Worm (Caenorhabditis elegans): ENCODE measurements around the gene mpst-3.

- no peak for TF ChIP-seq ces-1 (GFP tag; optimal IDR thresholded peaks at IDR 0.05)
- TF ChIP-seq elt-3 (tag; optimal IDR thresholded peaks at IDR 0.05): no peak
- no peak for TF ChIP-seq lin-13 (tag; optimal IDR thresholded peaks at IDR 0.05)
- no peak for TF ChIP-seq mep-1 (tag; optimal IDR thresholded peaks at IDR 0.05)
These were observed 46.8 kb upstream of the mpst-3 start for ce11 chrV:14848510-14849206.
